Fruit fly (Drosophila melanogaster): Measurements from ENCODE around the gene Usp8.

DNA sequence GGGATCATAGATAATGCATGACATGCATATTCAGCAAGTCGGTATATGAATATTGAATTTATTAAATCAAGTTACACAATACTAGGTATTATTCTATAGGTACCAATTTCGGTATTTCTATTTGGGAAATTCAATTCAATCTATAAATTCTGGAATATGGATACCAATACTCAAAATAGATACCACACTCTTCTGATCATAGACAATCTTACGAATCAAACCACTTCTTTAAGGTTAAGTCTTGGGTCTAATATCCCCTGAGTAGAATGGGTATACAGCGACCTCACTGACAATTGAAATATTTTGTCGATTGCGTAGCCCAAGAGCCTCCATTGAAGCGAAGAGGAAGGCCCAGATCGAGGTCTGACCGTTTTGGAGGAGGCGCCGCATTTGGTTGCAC, 41.2 kb upstream of the Usp8 start:
- no peak for TF ChIP-seq CTCF (optimal IDR thresholded peaks at IDR 0.05)
- no peak for TF ChIP-seq CG8478 (optimal IDR thresholded peaks at IDR 0.05)

Measured in S2 (cell line).